Fruit fly (Drosophila melanogaster) whole organism, embryonic: ENCODE data around the gene mus302.

Source experiments
- Adf1 ChIP-seq: fragments of 200-800 bp; sonication (Bioruptor generic); IDR thresholded peaks from 2 replicates; pipeline ENCODE4 v1.3.6; 2022; ENCODE audit warnings: missing biosample characterization, missing genetic modification characterization
- Awh ChIP-seq: fragments of 200-800 bp; sonication (Bioruptor generic); IDR thresholded peaks from 2 replicates; pipeline ENCODE4, ENCODE4 v1.3.6; 2022; ENCODE audit warnings: missing biosample characterization, missing genetic modification characterization
- CG10147 ChIP-seq: fragments of 200-800 bp; sonication (Bioruptor generic); optimal IDR thresholded peaks from 2 replicates; lab custom pipeline; 2019; ENCODE audit warnings: missing biosample characterization, mild to moderate bottlenecking, missing genetic modification characterization, moderate library complexity
- CG11696 ChIP-seq: fragments of 200-800 bp; sonication (Bioruptor generic); IDR thresholded peaks from 2 replicates; pipeline ENCODE4 v1.3.6; 2022; ENCODE audit warnings: missing biosample characterization, missing genetic modification characterization
- CG14441 ChIP-seq: fragments of 200-800 bp; sonication (Bioruptor generic); IDR thresholded peaks from 2 replicates; pipeline ENCODE4 v1.3.6; 2022; ENCODE audit warnings: missing biosample characterization, missing genetic modification characterization
- CG17328 ChIP-seq: fragments of 200-800 bp; sonication (Bioruptor generic); IDR thresholded peaks from 2 replicates; pipeline ENCODE4 v1.3.6; 2022; ENCODE audit warnings: missing biosample characterization, missing genetic modification characterization
- CG17829 ChIP-seq: fragments of 200-800 bp; optimal IDR thresholded peaks from 2 replicates; lab custom pipeline; 2019; ENCODE audit warnings: missing biosample characterization, mild to moderate bottlenecking, missing genetic modification characterization, moderate library complexity
- CG2129 ChIP-seq: fragments of 200-800 bp; sonication (Bioruptor generic); IDR thresholded peaks from 2 replicates; pipeline ENCODE4 v1.3.6; 2022; ENCODE audit warnings: missing biosample characterization, missing genetic modification characterization; ENCODE audit not compliant: partially characterized antibody
- CG31441 ChIP-seq: fragments of 200-800 bp; sonication (Bioruptor generic); IDR thresholded peaks from 2 replicates; pipeline ENCODE4 v1.3.6; 2022; ENCODE audit warnings: missing biosample characterization, missing genetic modification characterization
- CG3407 ChIP-seq: fragments of 200-800 bp; sonication (Bioruptor generic); optimal IDR thresholded peaks from 2 replicates; lab custom pipeline; 2018; ENCODE audit warnings: missing biosample characterization, mild to moderate bottlenecking, missing genetic modification characterization
- CG34422 ChIP-seq: fragments of 200-800 bp; sonication (Bioruptor generic); IDR thresholded peaks from 3 replicates; pipeline ENCODE4 v1.3.6; 2022; ENCODE audit warnings: missing biosample characterization, missing genetic modification characterization
- CG3995 ChIP-seq: fragments of 200-800 bp; sonication (Bioruptor generic); optimal IDR thresholded peaks from 3 replicates; lab custom pipeline; 2016; ENCODE audit warnings: missing biosample characterization, missing genetic modification characterization
- CG4360 ChIP-seq: fragments of 200-800 bp; sonication (Bioruptor generic); IDR thresholded peaks from 2 replicates; pipeline ENCODE4 v1.3.6; 2022; ENCODE audit warnings: missing biosample characterization, missing genetic modification characterization
- CG4820 ChIP-seq: fragments of 200-800 bp; sonication (Bioruptor generic); optimal IDR thresholded peaks from 3 replicates; lab custom pipeline; 2016; ENCODE audit warnings: missing biosample characterization, missing genetic modification characterization
- CG4854 ChIP-seq: fragments of 200-800 bp; sonication (Bioruptor generic); optimal IDR thresholded peaks from 2 replicates; lab custom pipeline; 2016; ENCODE audit warnings: missing biosample characterization, missing genetic modification characterization, inconsistent platforms
- CG6765 ChIP-seq: fragments of 200-800 bp; sonication (Bioruptor generic); optimal IDR thresholded peaks from 3 replicates; lab custom pipeline; 2017; ENCODE audit warnings: missing biosample characterization, mild to moderate bottlenecking, missing genetic modification characterization
- CG7357 ChIP-seq: fragments of 200-800 bp; sonication (Bioruptor generic); IDR thresholded peaks from 3 replicates; pipeline ENCODE4 v1.3.6; 2022; ENCODE audit warnings: missing biosample characterization, missing genetic modification characterization
- CG7372 ChIP-seq: fragments of 200-800 bp; sonication (Bioruptor generic); IDR thresholded peaks from 2 replicates; pipeline ENCODE4 v1.3.6; 2022; ENCODE audit warnings: missing biosample characterization, missing genetic modification characterization
- CG7963 ChIP-seq: fragments of 200-800 bp; sonication (Bioruptor generic); IDR thresholded peaks from 3 replicates; pipeline ENCODE4 v1.3.6; 2022; ENCODE audit warnings: missing biosample characterization, missing genetic modification characterization; ENCODE audit not compliant: partially characterized antibody
- CG8359 ChIP-seq: fragments of 200-800 bp; sonication (Bioruptor generic); optimal IDR thresholded peaks from 2 replicates; lab custom pipeline; 2017; ENCODE audit warnings: missing biosample characterization, mild to moderate bottlenecking, missing genetic modification characterization, borderline replicate concordance
- CG8765 ChIP-seq: fragments of 200-800 bp; sonication (Bioruptor generic); IDR thresholded peaks from 2 replicates; pipeline ENCODE4 v1.3.6; 2022; ENCODE audit warnings: missing biosample characterization, missing genetic modification characterization
- Hr78 ChIP-seq, 2 experiments: fragments of 200-800 bp in 1 of 2; fragments of >200 bp in 1 of 2; sonication (Bioruptor generic) in 1 of 2; optimal IDR thresholded peaks; 2 replicates each; lab custom pipeline; 2017 to 2019; ENCODE audit warnings: missing biosample characterization in 2 of 2, missing genetic modification characterization in 2 of 2, mild to moderate bottlenecking in 1 of 2, moderate library complexity in 1 of 2
- Jarid2 ChIP-seq: fragments of 200-800 bp; sonication (Bioruptor generic); optimal IDR thresholded peaks from 3 replicates; lab custom pipeline; 2017; ENCODE audit warnings: mild to moderate bottlenecking, missing biosample characterization, missing genetic modification reagents, missing genetic modification characterization
- Med ChIP-seq: fragments of 200-800 bp; sonication (Bioruptor generic); peaks from one replicate; lab custom pipeline; 2016; ENCODE audit warnings: missing biosample characterization, missing genetic modification characterization, mild to moderate bottlenecking, inconsistent platforms, moderate library complexity
- Neu2 ChIP-seq: fragments of 200-800 bp; sonication (Bioruptor generic); optimal IDR thresholded peaks from 3 replicates; lab custom pipeline; 2016; ENCODE audit warnings: missing biosample characterization, missing genetic modification characterization, borderline replicate concordance
- Ravus ChIP-seq: fragments of 200-800 bp; sonication (Bioruptor generic); IDR thresholded peaks from 2 replicates; pipeline ENCODE4 v1.3.6; 2022; ENCODE audit warnings: missing biosample characterization, missing genetic modification characterization
- Rx ChIP-seq: fragments of 200-800 bp; sonication (Bioruptor generic); IDR thresholded peaks from 2 replicates; pipeline ENCODE4 v1.3.6; 2022; ENCODE audit warnings: missing biosample characterization, missing genetic modification characterization
- Scr ChIP-seq: fragments of 200-800 bp; sonication (Bioruptor generic); IDR thresholded peaks from 2 replicates; pipeline ENCODE4 v1.3.6; 2022; ENCODE audit warnings: missing biosample characterization, missing genetic modification characterization; ENCODE audit not compliant: partially characterized antibody
- Sox100B ChIP-seq: fragments of 200-800 bp; sonication (Bioruptor generic); optimal IDR thresholded peaks from 3 replicates; lab custom pipeline; 2018; ENCODE audit warnings: missing biosample characterization, mild to moderate bottlenecking, missing genetic modification characterization
- Vsx1 ChIP-seq: fragments of 200-800 bp; sonication (Bioruptor generic); optimal IDR thresholded peaks from 2 replicates; lab custom pipeline; 2017; ENCODE audit warnings: missing biosample characterization, mild to moderate bottlenecking, missing genetic modification characterization, missing genetic modification reagents
- ab ChIP-seq: fragments of 200-800 bp; sonication (Bioruptor generic); optimal IDR thresholded peaks from 2 replicates; lab custom pipeline; 2016; ENCODE audit warnings: missing biosample characterization, missing genetic modification characterization
- abd-A ChIP-seq: fragments of 200-800 bp; sonication (Bioruptor generic); optimal IDR thresholded peaks from 3 replicates; lab custom pipeline; 2019; ENCODE audit warnings: missing biosample characterization, mild to moderate bottlenecking, missing genetic modification characterization, moderate library complexity
- bbx ChIP-seq: fragments of 200-800 bp; sonication (Bioruptor generic); IDR thresholded peaks from 2 replicates; pipeline ENCODE4 v1.3.6; 2022; ENCODE audit warnings: missing biosample characterization, missing genetic modification characterization; ENCODE audit not compliant: partially characterized antibody
- bigmax ChIP-seq: fragments of 200-800 bp; sonication (Bioruptor generic); optimal IDR thresholded peaks from 2 replicates; lab custom pipeline; 2018; ENCODE audit warnings: missing biosample characterization, mild to moderate bottlenecking, missing genetic modification characterization
- cato ChIP-seq: fragments of 200-800 bp; sonication (Bioruptor generic); optimal IDR thresholded peaks from 2 replicates; lab custom pipeline; 2016; ENCODE audit warnings: missing biosample characterization, missing genetic modification characterization, borderline replicate concordance
- cg ChIP-seq: fragments of 200-800 bp; sonication (Bioruptor generic); optimal IDR thresholded peaks from 3 replicates; lab custom pipeline; 2019; ENCODE audit warnings: missing biosample characterization, mild to moderate bottlenecking, missing genetic modification characterization, moderate library complexity
- chm ChIP-seq: fragments of 200-800 bp; sonication (Bioruptor generic); IDR thresholded peaks from 2 replicates; pipeline ENCODE4 v1.3.6; 2022; ENCODE audit warnings: missing biosample characterization, missing genetic modification characterization
- crol ChIP-seq: fragments of 200-800 bp; sonication (Bioruptor generic); IDR thresholded peaks from 2 replicates; pipeline ENCODE4 v1.3.6; 2022; ENCODE audit warnings: missing biosample characterization, missing genetic modification characterization
- danr ChIP-seq: fragments of 200-800 bp; sonication (Bioruptor generic); IDR thresholded peaks from 2 replicates; pipeline ENCODE4 v1.3.6; 2022; ENCODE audit warnings: missing biosample characterization, missing genetic modification characterization
- dmrt99B ChIP-seq: fragments of 200-800 bp; sonication (Bioruptor generic); optimal IDR thresholded peaks from 2 replicates; lab custom pipeline; 2018; ENCODE audit warnings: missing biosample characterization, mild to moderate bottlenecking, missing genetic modification characterization, moderate library complexity
- eyg ChIP-seq: fragments of 200-800 bp; sonication (Bioruptor generic); optimal IDR thresholded peaks from 3 replicates; lab custom pipeline; 2016; ENCODE audit warnings: missing biosample characterization, missing genetic modification characterization
- ftz-f1 ChIP-seq: fragments of 200-800 bp; sonication (Bioruptor generic); optimal IDR thresholded peaks from 2 replicates; lab custom pipeline; 2016; ENCODE audit warnings: missing biosample characterization, missing genetic modification characterization
- kah ChIP-seq: fragments of 200-800 bp; sonication (Bioruptor generic); optimal IDR thresholded peaks from 2 replicates; lab custom pipeline; 2018; ENCODE audit warnings: missing biosample characterization, mild to moderate bottlenecking, missing genetic modification characterization
- pros ChIP-seq: fragments of 200-800 bp; sonication (Bioruptor generic); optimal IDR thresholded peaks from 3 replicates; lab custom pipeline; 2019; ENCODE audit warnings: missing biosample characterization, mild to moderate bottlenecking, missing genetic modification characterization, moderate library complexity
- sc ChIP-seq, 3 experiments: fragments of >200 bp in 2 of 3; fragments of 200-800 bp in 1 of 3; sonication (Bioruptor generic) in 1 of 3; optimal IDR thresholded peaks; 2 replicates in 2 of 3; 3 replicates in 1 of 3; lab custom pipeline; 2017; ENCODE audit warnings: mild to moderate bottlenecking in 1 of 3, missing biosample characterization in 1 of 3, missing genetic modification characterization in 1 of 3, missing genetic modification reagents in 1 of 3
- sisA ChIP-seq: fragments of 200-800 bp; sonication (Bioruptor generic); IDR thresholded peaks from 2 replicates; pipeline ENCODE4 v1.3.6; 2022; ENCODE audit warnings: missing biosample characterization, missing genetic modification characterization
- sna ChIP-seq: fragments of 200-800 bp; sonication (Bioruptor generic); IDR thresholded peaks from 2 replicates; pipeline ENCODE4 v1.3.6; 2022; ENCODE audit warnings: missing biosample characterization, missing genetic modification characterization; ENCODE audit not compliant: partially characterized antibody
- stc ChIP-seq: fragments of 200-800 bp; sonication (Bioruptor generic); IDR thresholded peaks from 2 replicates; pipeline ENCODE4 v1.3.6; 2022; ENCODE audit warnings: missing biosample characterization, missing genetic modification characterization
- tin ChIP-seq: fragments of 200-800 bp; sonication (Bioruptor generic); optimal IDR thresholded peaks from 3 replicates; lab custom pipeline; 2016; ENCODE audit warnings: missing biosample characterization, missing genetic modification characterization

The mus302 gene

DNA sequence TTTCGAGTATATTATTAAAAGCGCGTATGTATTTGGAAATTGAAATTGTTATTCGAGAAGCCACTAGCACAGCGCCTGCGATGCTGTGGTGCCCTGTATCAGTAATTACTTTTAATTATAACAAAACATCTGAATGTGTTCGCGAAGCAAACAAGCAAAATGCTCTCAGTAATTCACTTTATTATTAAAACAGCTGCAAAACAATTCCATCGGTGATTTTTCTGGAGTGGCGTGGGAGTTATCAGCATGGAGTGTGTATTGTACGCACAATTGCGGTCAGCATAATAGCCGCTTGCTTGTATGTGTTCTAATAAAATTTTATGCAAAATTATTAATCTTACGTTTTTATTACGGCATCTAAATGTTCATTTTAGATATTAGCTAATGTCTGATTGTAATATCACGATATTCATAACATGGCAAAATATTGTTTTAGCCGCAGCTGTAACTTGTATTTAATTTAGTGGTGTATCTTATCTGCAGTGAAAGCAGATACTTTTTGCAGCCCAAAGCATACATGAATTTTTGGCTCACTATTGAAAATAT is 2.8 kb upstream of the mus302 start (continued):
- no peak for TF ChIP-seq CG3407 (GFP tag; lab: Kevin White, UChicago)
- TF ChIP-seq Adf1: 0 out of 2 replicates have a peak, but pooled peaks have one; percentile 16
- TF ChIP-seq ab (GFP tag; lab: Kevin White, UChicago): peak; percentile 1
- TF ChIP-seq Jarid2: peak; percentile 42
- TF ChIP-seq CG4360 (GFP tag; lab: Robert Waterston, UW): 0 out of 2 replicates have a peak, but pooled peaks have one; percentile 9
- peak; percentile 76 for TF ChIP-seq CG17328 (GFP tag; lab: Robert Waterston, UW)
- TF ChIP-seq tin (GFP tag; lab: Kevin White, UChicago): peak; percentile 54
- no peak for TF ChIP-seq Scr (GFP tag; lab: Robert Waterston, UW)
- TF ChIP-seq Awh: peak; percentile 80
- TF ChIP-seq CG8359: peak; percentile 57
- TF ChIP-seq pros (GFP tag; lab: Kevin White, UChicago): no peak
- peak; percentile 72 for TF ChIP-seq Rx (GFP tag; lab: Robert Waterston, UW)
- peak; percentile 67 for TF ChIP-seq sisA (GFP tag; lab: Robert Waterston, UW)
- TF ChIP-seq Ravus (GFP tag; lab: Robert Waterston, UW): peak; percentile 8; the same call in 1 of the 2 replicates

DNA sequence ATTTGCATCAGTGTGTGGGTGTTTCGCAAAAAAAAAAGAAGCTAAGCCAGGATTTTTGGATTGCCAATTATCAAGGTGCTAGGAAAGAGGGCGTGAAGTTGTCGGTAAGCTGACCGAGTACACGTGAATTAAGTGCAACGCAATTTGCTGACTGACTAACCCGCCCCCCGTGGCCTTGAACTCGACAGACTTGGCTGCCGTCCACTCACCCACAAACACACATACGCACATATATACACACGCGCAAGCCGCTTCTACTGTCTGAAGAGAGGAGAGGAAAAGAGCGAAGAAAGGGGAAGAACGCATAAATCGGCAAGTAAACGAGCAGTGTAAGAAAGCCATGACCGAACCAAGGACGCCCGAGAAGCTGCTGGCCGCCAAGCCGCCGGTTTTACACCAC is 781 bp upstream of the mus302 start:
- TF ChIP-seq CG2129 (GFP tag; lab: Robert Waterston, UW) (no peak), CG4854 (GFP tag; lab: Kevin White, UChicago) (no peak), eyg (no peak), cato (GFP tag; lab: Kevin White, UChicago) (no peak), Med (GFP tag; lab: Kevin White, UChicago) (no peak), bbx (GFP tag; lab: Robert Waterston, UW) (no peak), Sox100B (no peak), CG11696 (GFP tag; lab: Robert Waterston, UW) (no peak), CG31441 (GFP tag; lab: Robert Waterston, UW) (no peak), CG8765 (no peak), abd-A (no peak), CG7963 (GFP tag; lab: Robert Waterston, UW) (0 out of 3 replicates have a peak, but pooled peaks have one; percentile 2), stc (GFP tag; lab: Robert Waterston, UW) (0 out of 2 replicates have a peak, but pooled peaks have one; percentile 8), Vsx1 (no peak), CG4820 (no peak), crol (GFP tag; lab: Robert Waterston, UW) (peak; percentile 60), CG7357 (no peak), CG3995 (GFP tag; lab: Kevin White, UChicago) (no peak), cg (GFP tag; lab: Kevin White, UChicago) (peak; percentile 60), sc (optimal IDR thresholded peaks at IDR 0.05; lab: Kevin White, UChicago) (no peak), sc (GFP tag; optimal IDR thresholded peaks at IDR 0.05; lab: Kevin White, UChicago) (no peak), CG7372 (GFP tag; lab: Robert Waterston, UW) (no peak), CG17829 (tag; lab: Kevin White, UChicago) (no peak), bigmax (no peak), CG14441 (GFP tag; lab: Robert Waterston, UW) (no peak), sna (no peak), kah (GFP tag; lab: Kevin White, UChicago) (no peak), chm (GFP tag; lab: Robert Waterston, UW) (no peak), dmrt99B (no peak), ftz-f1 (GFP tag; lab: Kevin White, UChicago) (peak; percentile 54), CG10147 (GFP tag; lab: Kevin White, UChicago) (no peak), CG6765 (no peak), danr (GFP tag; lab: Robert Waterston, UW) (no peak), Neu2 (GFP tag; lab: Kevin White, UChicago) (no peak), CG34422 (0 out of 3 replicates have a peak, but pooled peaks have one; percentile 54), Hr78 (GFP tag; optimal IDR thresholded peaks at IDR 0.05; lab: Kevin White, UChicago) (peak in 1 of 2 experiments; percentile 52)
